Worm (Caenorhabditis elegans): ENCODE measurements around the gene srlf-4.

ce11 chrIV:12921027-12921426, 3.2 kb downstream of the srlf-4 start, which contains the start of gene C32H11.4:
- TF ChIP-seq sptf-1 (tag; optimal IDR thresholded peaks at IDR 0.05) (no peak), nhr-12 (tag; optimal IDR thresholded peaks at IDR 0.05) (no peak), ces-1 (GFP tag; optimal IDR thresholded peaks at IDR 0.05) (no peak), blmp-1 (tag; optimal IDR thresholded peaks at IDR 0.05) (no peak), unc-39 (tag; optimal IDR thresholded peaks at IDR 0.05) (no peak), elt-3 (tag; optimal IDR thresholded peaks at IDR 0.05) (no peak), nhr-237 (tag; optimal IDR thresholded peaks at IDR 0.05) (no peak)
